Worm (Caenorhabditis elegans) whole organism, young adult: ENCODE results near the gene rskd-1.

Experiments used
- B0261.1 ChIP-seq: sonication (generic microtip); optimal IDR thresholded peaks from 2 replicates; lab custom pipeline; 2016; ENCODE audit warnings: mild to moderate bottlenecking, missing genetic modification characterization, moderate library complexity, missing compliant biosample characterization
- B0336.3 ChIP-seq: fragments of 200-800 bp; sonication (Bioruptor generic); IDR thresholded peaks from 2 replicates; pipeline ENCODE4 v1.3.6; 2022; ENCODE audit warnings: missing genetic modification characterization, missing compliant biosample characterization
- C06A6.2 ChIP-seq: fragments of 200-800 bp; sonication (Bioruptor generic); conservative IDR thresholded peaks from 2 replicates; pipeline ENCODE4 v1.3.6; 2022; ENCODE audit warnings: missing genetic modification characterization, missing compliant biosample characterization
- D2030.7 ChIP-seq: fragments of 200-800 bp; sonication (Bioruptor generic); IDR thresholded peaks from 2 replicates; pipeline ENCODE4 v1.3.6; 2022; ENCODE audit warnings: missing genetic modification reagents, missing genetic modification characterization, missing compliant biosample characterization
- F37B4.10 ChIP-seq: fragments of 200-800 bp; sonication (Bioruptor generic); IDR thresholded peaks from 2 replicates; pipeline ENCODE4 v1.3.6; 2022; ENCODE audit warnings: missing genetic modification characterization, missing compliant biosample characterization
- F52B5.7 ChIP-seq: sonication (generic microtip); optimal IDR thresholded peaks from 2 replicates; lab custom pipeline; 2016; ENCODE audit warnings: mild to moderate bottlenecking, missing genetic modification characterization, missing compliant biosample characterization
- F57A8.1 ChIP-seq: fragments of 200-800 bp; sonication (Bioruptor generic); optimal IDR thresholded peaks from 2 replicates; lab custom pipeline; 2018; ENCODE audit warnings: mild to moderate bottlenecking, missing genetic modification characterization, moderate library complexity, missing compliant biosample characterization
- F57C9.4 ChIP-seq: sonication (generic microtip); optimal IDR thresholded peaks from 2 replicates; lab custom pipeline; 2017; ENCODE audit warnings: mild to moderate bottlenecking, missing genetic modification characterization, missing compliant biosample characterization
- K12H6.12 ChIP-seq: fragments of 200-800 bp; sonication (Bioruptor generic); optimal IDR thresholded peaks from 2 replicates; lab custom pipeline; 2018; ENCODE audit warnings: mild to moderate bottlenecking, missing genetic modification characterization, missing compliant biosample characterization
- T07F8.4 ChIP-seq: sonication (generic microtip); optimal IDR thresholded peaks from 2 replicates; lab custom pipeline; 2016; ENCODE audit warnings: mild to moderate bottlenecking, missing genetic modification characterization, moderate library complexity, missing compliant biosample characterization
- T26A5.8 ChIP-seq: sonication (generic microtip); optimal IDR thresholded peaks from 2 replicates; lab custom pipeline; 2016; ENCODE audit warnings: missing genetic modification characterization, missing compliant biosample characterization
- Y53F4B.3 ChIP-seq: fragments of 200-800 bp; sonication (Bioruptor generic); IDR thresholded peaks from 2 replicates; pipeline ENCODE4 v1.3.6; 2022; ENCODE audit warnings: missing genetic modification reagents, missing genetic modification characterization, missing compliant biosample characterization
- Y67H2A.10 ChIP-seq: fragments of 200-800 bp; sonication (Bioruptor generic); conservative IDR thresholded peaks from 2 replicates; pipeline ENCODE4 v1.3.6; 2022; ENCODE audit warnings: missing genetic modification reagents, missing genetic modification characterization, missing compliant biosample characterization
- ZK185.1 ChIP-seq: sonication (generic microtip); optimal IDR thresholded peaks from 2 replicates; lab custom pipeline; 2016; ENCODE audit warnings: mild to moderate bottlenecking, missing genetic modification characterization, missing compliant biosample characterization; ENCODE audit not compliant: poor library complexity, severe bottlenecking
- aptf-2 ChIP-seq: fragments of 200-800 bp; sonication (Bioruptor generic); conservative IDR thresholded peaks from 2 replicates; pipeline ENCODE4 v1.3.6; 2022; ENCODE audit warnings: missing genetic modification reagents, missing genetic modification characterization, missing compliant biosample characterization
- attf-3 ChIP-seq: fragments of 200-800 bp; sonication (Bioruptor generic); conservative IDR thresholded peaks from 2 replicates; pipeline ENCODE4 v1.3.6; 2022; ENCODE audit warnings: missing genetic modification reagents, missing genetic modification characterization, missing compliant biosample characterization
- cebp-1 ChIP-seq, 2 experiments: fragments of 200-800 bp in 1 of 2; sonication (Bioruptor generic) in 1 of 2; sonication (generic microtip) in 1 of 2; IDR thresholded peaks in 1 of 2; optimal IDR thresholded peaks in 1 of 2; 2 replicates each; pipeline versions ENCODE4 v1.3.6 to Lab custom; 2017 to 2022; ENCODE audit warnings: missing compliant biosample characterization in 2 of 2, missing genetic modification characterization in 2 of 2, mild to moderate bottlenecking in 1 of 2, missing genetic modification reagents in 1 of 2, moderate library complexity in 1 of 2
- cebp-2 ChIP-seq: fragments of 200-800 bp; sonication (Bioruptor generic); IDR thresholded peaks from 2 replicates; pipeline ENCODE4 v1.3.6; 2022; ENCODE audit warnings: missing genetic modification characterization, missing compliant biosample characterization
- ceh-100 ChIP-seq: fragments of 200-800 bp; sonication (Bioruptor generic); IDR thresholded peaks from 2 replicates; pipeline ENCODE4 v1.3.6; 2022; ENCODE audit warnings: missing genetic modification reagents, missing genetic modification characterization, missing compliant biosample characterization
- ceh-79 ChIP-seq: sonication (generic microtip); optimal IDR thresholded peaks from 2 replicates; lab custom pipeline; 2017; ENCODE audit warnings: mild to moderate bottlenecking, missing genetic modification characterization, missing compliant biosample characterization
- chd-7 ChIP-seq: sonication (generic microtip); optimal IDR thresholded peaks from 2 replicates; lab custom pipeline; 2016; ENCODE audit warnings: mild to moderate bottlenecking, missing genetic modification characterization, moderate library complexity, missing compliant biosample characterization
- dpff-1 ChIP-seq: sonication (generic microtip); optimal IDR thresholded peaks from 2 replicates; lab custom pipeline; 2017; ENCODE audit warnings: mild to moderate bottlenecking, missing genetic modification characterization, missing compliant biosample characterization
- egrh-3 ChIP-seq: fragments of 200-800 bp; sonication (Bioruptor generic); IDR thresholded peaks from 2 replicates; pipeline ENCODE4 v1.3.6; 2022; ENCODE audit warnings: missing genetic modification reagents, missing genetic modification characterization, missing compliant biosample characterization
- ets-4 ChIP-seq: fragments of 200-800 bp; sonication (Bioruptor generic); optimal IDR thresholded peaks from 2 replicates; lab custom pipeline; 2018; ENCODE audit warnings: mild to moderate bottlenecking, missing genetic modification characterization, missing compliant biosample characterization
- fkh-3 ChIP-seq: sonication (generic microtip); optimal IDR thresholded peaks from 2 replicates; lab custom pipeline; 2016; ENCODE audit warnings: mild to moderate bottlenecking, missing genetic modification characterization, missing compliant biosample characterization
- hlh-26 ChIP-seq: fragments of 200-800 bp; sonication (Bioruptor generic); conservative IDR thresholded peaks from 2 replicates; pipeline ENCODE4 v1.3.6; 2022; ENCODE audit warnings: missing genetic modification reagents, missing genetic modification characterization, missing compliant biosample characterization
- hmg-1.2 ChIP-seq: fragments of 200-800 bp; sonication (Bioruptor generic); IDR thresholded peaks from 2 replicates; pipeline ENCODE4 v1.3.6; 2022; ENCODE audit warnings: missing genetic modification reagents, missing genetic modification characterization, missing compliant biosample characterization
- hmg-20 ChIP-seq: fragments of 200-800 bp; sonication (Bioruptor generic); IDR thresholded peaks from 2 replicates; pipeline ENCODE4 v1.3.6; 2022; ENCODE audit warnings: missing genetic modification reagents, missing genetic modification characterization, missing compliant biosample characterization
- hrde-1 ChIP-seq: sonication (generic microtip); optimal IDR thresholded peaks from 2 replicates; lab custom pipeline; 2016; ENCODE audit warnings: missing genetic modification characterization, mild to moderate bottlenecking, missing compliant biosample characterization, moderate library complexity, missing genotype, missing genetic modification reagents, borderline replicate concordance
- lin-40 ChIP-seq: sonication (generic microtip); optimal IDR thresholded peaks from 2 replicates; lab custom pipeline; 2016; ENCODE audit warnings: missing genetic modification characterization, mild to moderate bottlenecking, missing compliant biosample characterization, missing genotype, missing genetic modification reagents
- madf-10 ChIP-seq: sonication (generic microtip); optimal IDR thresholded peaks from 2 replicates; lab custom pipeline; 2016; ENCODE audit warnings: mild to moderate bottlenecking, missing genetic modification characterization, missing compliant biosample characterization
- madf-3 ChIP-seq: fragments of 200-800 bp; sonication (Bioruptor generic); IDR thresholded peaks from 2 replicates; pipeline ENCODE4 v1.3.6; 2022; ENCODE audit warnings: missing genetic modification reagents, missing genetic modification characterization, missing compliant biosample characterization
- madf-6 ChIP-seq: fragments of 200-800 bp; sonication (Bioruptor generic); IDR thresholded peaks from 2 replicates; pipeline ENCODE4 v1.3.6; 2022; ENCODE audit warnings: missing genetic modification reagents, missing genetic modification characterization, missing compliant biosample characterization
- mel-28 ChIP-seq: sonication (generic microtip); optimal IDR thresholded peaks from 2 replicates; lab custom pipeline; 2016; ENCODE audit warnings: borderline replicate concordance, mild to moderate bottlenecking, missing genetic modification characterization, missing compliant biosample characterization
- mes-4 ChIP-seq: sonication (generic microtip); optimal IDR thresholded peaks from 2 replicates; lab custom pipeline; 2016; ENCODE audit warnings: missing genotype, missing genetic modification characterization, missing compliant biosample characterization
- nfya-2 ChIP-seq: fragments of 200-800 bp; sonication (Bioruptor generic); IDR thresholded peaks from 2 replicates; pipeline ENCODE4 v1.3.6; 2022; ENCODE audit warnings: missing genetic modification reagents, missing genetic modification characterization, missing compliant biosample characterization
- nhr-179 ChIP-seq: sonication (generic microtip); optimal IDR thresholded peaks from 2 replicates; lab custom pipeline; 2016; ENCODE audit warnings: mild to moderate bottlenecking, missing genetic modification characterization, missing compliant biosample characterization
- nhr-80 ChIP-seq: sonication (generic microtip); optimal IDR thresholded peaks from 2 replicates; lab custom pipeline; 2016; ENCODE audit warnings: missing genetic modification characterization, missing compliant biosample characterization
- pbrm-1 ChIP-seq: fragments of 200-800 bp; sonication (Bioruptor generic); IDR thresholded peaks from 2 replicates; pipeline ENCODE4 v1.3.6; 2022; ENCODE audit warnings: missing genetic modification reagents, missing genetic modification characterization, missing compliant biosample characterization
- rcor-1 ChIP-seq: fragments of 200-800 bp; sonication (Bioruptor generic); IDR thresholded peaks from 2 replicates; pipeline ENCODE4 v1.3.6; 2022; ENCODE audit warnings: missing genetic modification reagents, missing genetic modification characterization, missing compliant biosample characterization
- repo-1 ChIP-seq: sonication (generic microtip); optimal IDR thresholded peaks from 2 replicates; lab custom pipeline; 2017; ENCODE audit warnings: mild to moderate bottlenecking, missing genetic modification characterization, missing compliant biosample characterization
- snpc-1.1 ChIP-seq: sonication (generic microtip); optimal IDR thresholded peaks from 2 replicates; lab custom pipeline; 2017; ENCODE audit warnings: missing genetic modification characterization, mild to moderate bottlenecking, missing compliant biosample characterization, antibody characterized with exemption, moderate library complexity, missing genotype, missing genetic modification reagents; ENCODE audit not compliant: insufficient read depth
- tbx-9 ChIP-seq: sonication (generic microtip); optimal IDR thresholded peaks from 2 replicates; lab custom pipeline; 2016; ENCODE audit warnings: borderline replicate concordance, missing genetic modification characterization, inconsistent platforms, missing compliant biosample characterization
- unc-130 ChIP-seq: sonication (generic microtip); optimal IDR thresholded peaks from 2 replicates; lab custom pipeline; 2016; ENCODE audit warnings: missing genetic modification reagents, missing genetic modification characterization, missing compliant biosample characterization
- ztf-22 ChIP-seq: fragments of 200-800 bp; sonication (Bioruptor generic); optimal IDR thresholded peaks from 2 replicates; lab custom pipeline; 2018; ENCODE audit warnings: mild to moderate bottlenecking, missing genetic modification characterization, moderate library complexity, missing compliant biosample characterization
- ztf-25 ChIP-seq: fragments of 200-800 bp; sonication (Bioruptor generic); IDR thresholded peaks from 2 replicates; pipeline ENCODE4 v1.3.6; 2022; ENCODE audit warnings: missing genetic modification reagents, missing genetic modification characterization, missing compliant biosample characterization
- ztf-3 ChIP-seq: fragments of 200-800 bp; sonication (Bioruptor generic); optimal IDR thresholded peaks from 2 replicates; lab custom pipeline; 2018; ENCODE audit warnings: mild to moderate bottlenecking, missing genetic modification characterization, missing compliant biosample characterization

Gene rskd-1

ce11 chrV:12317894-12318553 lies 29.6 kb upstream of the rskd-1 start, which contains the start of the genes R04F11.5 and R04F11.2 (continued):
- TF ChIP-seq ceh-100: no peak
- TF ChIP-seq D2030.7 (GFP tag; lab: Robert Waterston, UW): peak; percentile 58
- no peak for TF ChIP-seq hmg-20 (GFP tag; lab: Robert Waterston, UW)
- TF ChIP-seq rcor-1: peak; percentile 20; the same call in 1 of the 2 replicates
- no peak for TF ChIP-seq Y53F4B.3 (GFP tag; lab: Robert Waterston, UW)
- peak; percentile 47; the same call in 1 of the 2 replicates for TF ChIP-seq pbrm-1 (GFP tag; lab: Robert Waterston, UW)
- no peak for TF ChIP-seq nhr-80 (tag; lab: Kevin White, UChicago)
- TF ChIP-seq F37B4.10 (GFP tag; lab: Robert Waterston, UW): no peak
- TF ChIP-seq B0261.1 (tag; lab: Kevin White, UChicago): no peak
- peak; percentile 54 for TF ChIP-seq lin-40 (tag; lab: Kevin White, UChicago)
- no peak for TF ChIP-seq dpff-1
- no peak for TF ChIP-seq nfya-2
- no peak for TF ChIP-seq K12H6.12
- no peak for TF ChIP-seq T26A5.8 (tag; lab: Kevin White, UChicago)
- peak; percentile 44 for TF ChIP-seq ZK185.1
- TF ChIP-seq cebp-2: no peak
- no peak for TF ChIP-seq F52B5.7
- peak; percentile 58 for TF ChIP-seq hmg-1.2 (GFP tag; lab: Robert Waterston, UW)
- TF ChIP-seq snpc-1.1 (tag; lab: Kevin White, UChicago): peak; percentile 9
- no peak for TF ChIP-seq C06A6.2 (GFP tag; lab: Robert Waterston, UW)
- TF ChIP-seq F57C9.4 (tag; lab: Kevin White, UChicago): no peak
- TF ChIP-seq Y67H2A.10 (GFP tag; lab: Robert Waterston, UW): no peak
- TF ChIP-seq B0336.3 (GFP tag; lab: Robert Waterston, UW): no peak
- TF ChIP-seq ztf-3 (GFP tag; lab: Kevin White, UChicago): no peak
- peak; percentile 99 for TF ChIP-seq attf-3 (GFP tag; lab: Robert Waterston, UW)
- TF ChIP-seq fkh-3 (tag; lab: Kevin White, UChicago): no peak
- no peak for TF ChIP-seq ztf-25 (GFP tag; lab: Robert Waterston, UW)
- no peak for TF ChIP-seq tbx-9 (tag; lab: Kevin White, UChicago)
- no peak for TF ChIP-seq hrde-1 (tag; lab: Kevin White, UChicago)
- TF ChIP-seq mes-4: no peak
- no peak for TF ChIP-seq chd-7
- no peak for TF ChIP-seq repo-1 (tag; lab: Kevin White, UChicago)
- TF ChIP-seq nhr-179: no peak
- TF ChIP-seq aptf-2 (GFP tag; lab: Robert Waterston, UW): no peak
- no peak for TF ChIP-seq T07F8.4 (tag; lab: Kevin White, UChicago)
- no peak for TF ChIP-seq madf-10 (tag; lab: Kevin White, UChicago)
- TF ChIP-seq ets-4 (GFP tag; lab: Kevin White, UChicago): no peak
- TF ChIP-seq madf-3: 0 out of 2 replicates have a peak, but pooled peaks have one; percentile 60
- TF ChIP-seq egrh-3: no peak
- TF ChIP-seq madf-6: peak; percentile 88
- no peak for TF ChIP-seq cebp-1 (GFP tag; IDR thresholded peaks at IDR 0.05; lab: Robert Waterston, UW)
- peak; percentile 52 for TF ChIP-seq cebp-1 (tag; optimal IDR thresholded peaks at IDR 0.05; lab: Kevin White, UChicago)
- TF ChIP-seq ceh-79 (tag; lab: Kevin White, UChicago): no peak
- TF ChIP-seq unc-130 (GFP tag; lab: Kevin White, UChicago): no peak
- TF ChIP-seq F57A8.1 (GFP tag; lab: Kevin White, UChicago): no peak
- TF ChIP-seq ztf-22 (GFP tag; lab: Kevin White, UChicago): no peak
- no peak for TF ChIP-seq hlh-26 (GFP tag; lab: Robert Waterston, UW)
- TF ChIP-seq mel-28 (tag; lab: Kevin White, UChicago): no peak
